Worm (Caenorhabditis elegans): ENCODE measurements around the gene gei-13.

DNA sequence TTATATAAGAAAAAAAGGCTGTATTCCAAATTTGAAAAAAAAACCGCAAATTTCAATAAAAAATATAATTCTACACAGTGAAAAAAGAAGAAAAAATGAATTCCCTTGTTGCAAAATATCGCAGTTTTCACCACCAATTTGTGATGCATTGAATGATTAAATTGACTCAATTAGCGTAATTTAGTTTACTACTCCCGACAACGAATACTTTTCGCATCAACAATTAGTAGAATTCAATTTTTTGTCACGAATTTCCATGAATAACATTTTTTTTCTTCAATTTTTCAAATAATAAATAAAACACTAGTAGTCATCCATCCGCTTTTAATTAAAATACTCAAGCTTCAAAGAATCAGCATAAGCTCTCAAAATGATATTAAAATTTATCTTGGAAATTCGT, 51.6 kb downstream of the gei-13 start:
- TF ChIP-seq ceh-9 (tag; optimal IDR thresholded peaks at IDR 0.05) (no peak), ceh-82 (tag; optimal IDR thresholded peaks at IDR 0.05) (no peak), aly-2 (tag; optimal IDR thresholded peaks at IDR 0.05) (no peak), nhr-77 (tag; optimal IDR thresholded peaks at IDR 0.05) (no peak), egl-27 (tag; optimal IDR thresholded peaks at IDR 0.05) (no peak), snpc-4 (tag; optimal IDR thresholded peaks at IDR 0.05) (no peak), lin-39 (tag; optimal IDR thresholded peaks at IDR 0.05) (no peak), nhr-76 (tag; optimal IDR thresholded peaks at IDR 0.05) (no peak), unc-39 (tag; optimal IDR thresholded peaks at IDR 0.05) (no peak), nhr-23 (tag; optimal IDR thresholded peaks at IDR 0.05) (no peak), mdl-1 (tag; optimal IDR thresholded peaks at IDR 0.05) (no peak)
